Fruit fly (Drosophila melanogaster): ENCODE results near the gene CG33290.

The CG33290 gene

DNA sequence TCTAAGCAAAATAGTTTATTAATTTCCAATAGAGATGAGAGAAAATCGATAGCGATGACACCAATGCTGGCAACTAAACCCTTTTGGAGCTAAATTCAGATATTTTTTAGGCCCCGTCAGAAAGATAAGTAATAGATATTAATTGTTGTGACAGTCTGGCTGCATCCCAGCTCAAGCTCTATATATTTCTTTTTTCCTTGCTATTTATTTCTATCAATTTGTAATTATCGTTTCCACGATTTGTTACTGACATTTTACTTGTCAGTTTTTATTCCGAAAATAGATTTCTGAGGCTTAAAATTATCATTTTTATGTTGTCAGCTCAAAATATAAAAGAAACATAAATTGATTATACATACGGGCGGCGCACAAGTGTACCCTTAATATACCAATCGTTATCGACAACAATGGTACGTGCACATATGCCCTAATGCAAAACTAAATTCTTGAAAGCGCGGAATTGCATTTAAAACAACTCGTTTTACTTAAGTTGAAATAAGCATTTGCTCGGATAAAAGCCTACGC lies 26.8 kb downstream of the CG33290 start, which contains the start of the genes CRIF and SMC5 (continued):
- TF ChIP-seq CG4854 (GFP tag; optimal IDR thresholded peaks at IDR 0.05): peak; percentile 34
- no peak for TF ChIP-seq CG2875 (GFP tag; optimal IDR thresholded peaks at IDR 0.05)
- peak; percentile 26; the same call in 1 of the 2 replicates for TF ChIP-seq stc (GFP tag; IDR thresholded peaks at IDR 0.05)
- TF ChIP-seq Dbx (GFP tag; IDR thresholded peaks at IDR 0.05): 0 out of 3 replicates have a peak, but pooled peaks have one; percentile 45
- peak; percentile 56 for TF ChIP-seq CG18476 (GFP tag; optimal IDR thresholded peaks at IDR 0.05)
- TF ChIP-seq Hmr (GFP tag; optimal IDR thresholded peaks at IDR 0.05): no peak
- TF ChIP-seq CG15073 (GFP tag; optimal IDR thresholded peaks at IDR 0.05): no peak
- 0 out of 3 replicates have a peak, but pooled peaks have one; percentile 28 for TF ChIP-seq C15 (GFP tag; IDR thresholded peaks at IDR 0.05)
- TF ChIP-seq cg (GFP tag; optimal IDR thresholded peaks at IDR 0.05): no peak
- no peak for TF ChIP-seq Jarid2 (GFP tag; optimal IDR thresholded peaks at IDR 0.05)
- TF ChIP-seq klu (GFP tag; IDR thresholded peaks at IDR 0.05): no peak; the same call in 1 of the 2 replicates
- TF ChIP-seq phol (tag; optimal IDR thresholded peaks at IDR 0.05): peak; percentile 79
- TF ChIP-seq CkIIα-i1 (GFP tag; IDR thresholded peaks at IDR 0.05): no peak
- TF ChIP-seq sisA (GFP tag; IDR thresholded peaks at IDR 0.05): no peak; the same call in none of the 2 replicates
- peak; percentile 82 for TF ChIP-seq gem (tag; optimal IDR thresholded peaks at IDR 0.05)
- TF ChIP-seq CG14014 (GFP tag; IDR thresholded peaks at IDR 0.05): peak; percentile 52; the same call in 1 of the 2 replicates
- TF ChIP-seq Lim3 (GFP tag; IDR thresholded peaks at IDR 0.05): no peak
- TF ChIP-seq pum (GFP tag; optimal IDR thresholded peaks at IDR 0.05): peak; percentile 50
- TF ChIP-seq Nf-YB (GFP tag; optimal IDR thresholded peaks at IDR 0.05): peak; percentile 24
- TF ChIP-seq bab2 (GFP tag; optimal IDR thresholded peaks at IDR 0.05): peak; percentile 71
- TF ChIP-seq CrebB (tag; optimal IDR thresholded peaks at IDR 0.05): no peak
- no peak for TF ChIP-seq cad (GFP tag; optimal IDR thresholded peaks at IDR 0.05)
- peak; percentile 99 for TF ChIP-seq CG18764 (GFP tag; optimal IDR thresholded peaks at IDR 0.05)
- TF ChIP-seq CG18599 (GFP tag; optimal IDR thresholded peaks at IDR 0.05): no peak
- TF ChIP-seq lab (GFP tag; optimal IDR thresholded peaks at IDR 0.05): no peak
- TF ChIP-seq tup (GFP tag; optimal IDR thresholded peaks at IDR 0.05): no peak
- TF ChIP-seq unpg (GFP tag; optimal IDR thresholded peaks at IDR 0.05): peak; percentile 58
- no peak for TF ChIP-seq CG11398 (GFP tag; optimal IDR thresholded peaks at IDR 0.05)
- TF ChIP-seq CG4328 (GFP tag; optimal IDR thresholded peaks at IDR 0.05): peak; percentile 56
- TF ChIP-seq GATAe (GFP tag; conservative IDR thresholded peaks at IDR 0.05): no peak; the same call in 1 of the 2 replicates
- TF ChIP-seq CG12659 (GFP tag; optimal IDR thresholded peaks at IDR 0.05): peak; percentile 79
- TF ChIP-seq CG9727 (GFP tag; optimal IDR thresholded peaks at IDR 0.05): no peak
- no peak for TF ChIP-seq CG12071 (GFP tag; optimal IDR thresholded peaks at IDR 0.05)
- no peak for TF ChIP-seq crc (GFP tag; optimal IDR thresholded peaks at IDR 0.05)
- no peak for TF ChIP-seq ro (GFP tag; IDR thresholded peaks at IDR 0.05)
- no peak for TF ChIP-seq Vsx1 (GFP tag; optimal IDR thresholded peaks at IDR 0.05)
- no peak for TF ChIP-seq gsb (GFP tag; IDR thresholded peaks at IDR 0.05)
- no peak for TF ChIP-seq CG7556 (GFP tag; optimal IDR thresholded peaks at IDR 0.05)
- no peak; the same call in 1 of the 2 replicates for TF ChIP-seq CG32767 (GFP tag; IDR thresholded peaks at IDR 0.05)
- TF ChIP-seq BtbVII (GFP tag; optimal IDR thresholded peaks at IDR 0.05): no peak
- TF ChIP-seq onecut (GFP tag; IDR thresholded peaks at IDR 0.05): no peak; the same call in none of the 2 replicates
- no peak for TF ChIP-seq Optix (GFP tag; IDR thresholded peaks at IDR 0.05)
- TF ChIP-seq CHES-1-like (GFP tag; optimal IDR thresholded peaks at IDR 0.05): peak; percentile 65
- peak; percentile 78 for TF ChIP-seq grau (tag; optimal IDR thresholded peaks at IDR 0.05)
- TF ChIP-seq sna (GFP tag; IDR thresholded peaks at IDR 0.05; ENCODE audit: partially characterized antibody): no peak
- TF ChIP-seq HLHmδ (GFP tag; optimal IDR thresholded peaks at IDR 0.05): no peak
- no peak for TF ChIP-seq CG31365 (tag; optimal IDR thresholded peaks at IDR 0.05)
- TF ChIP-seq HHEX (GFP tag; optimal IDR thresholded peaks at IDR 0.05): no peak
- peak; percentile 32 for TF ChIP-seq al (GFP tag; IDR thresholded peaks at IDR 0.05)
- TF ChIP-seq dpn (GFP tag; optimal IDR thresholded peaks at IDR 0.05): peak; percentile 76 to 77

All from whole organism, embryonic.